Fruit fly (Drosophila melanogaster): ENCODE measurements around the gene Gr10a.

Gene Gr10a

dm6 chrX:11370792-11371191 lies 46.4 kb downstream of the Gr10a start (continued):
- no peak for TF ChIP-seq sc (optimal IDR thresholded peaks at IDR 0.05)
- no peak for TF ChIP-seq sc (GFP tag; optimal IDR thresholded peaks at IDR 0.05)
- TF ChIP-seq CG34422 (GFP tag; IDR thresholded peaks at IDR 0.05) = peak; percentile 40; the same call in 1 of the 3 replicates
- TF ChIP-seq CG8478 (optimal IDR thresholded peaks at IDR 0.05) = no peak
- no peak for TF ChIP-seq dmrt11E (tag; optimal IDR thresholded peaks at IDR 0.05)
- TF ChIP-seq CG7745 (tag; optimal IDR thresholded peaks at IDR 0.05) = no peak
- no peak for TF ChIP-seq CG15601 (tag; optimal IDR thresholded peaks at IDR 0.05)
- no peak for TF ChIP-seq da (GFP tag; optimal IDR thresholded peaks at IDR 0.05)
- TF ChIP-seq Dbx (GFP tag; IDR thresholded peaks at IDR 0.05) = peak; percentile 29; the same call in 1 of the 3 replicates
- TF ChIP-seq CG10366 (GFP tag; IDR thresholded peaks at IDR 0.05) = peak; percentile 52
- no peak for TF ChIP-seq ATbp (GFP tag; optimal IDR thresholded peaks at IDR 0.05)
- TF ChIP-seq lilli (GFP tag; optimal IDR thresholded peaks at IDR 0.05) = peak; percentile 30
- peak; percentile 51 for TF ChIP-seq CG14441 (GFP tag; IDR thresholded peaks at IDR 0.05)
- peak; percentile 39 for TF ChIP-seq CG12769 (tag; optimal IDR thresholded peaks at IDR 0.05)
- TF ChIP-seq pan (optimal IDR thresholded peaks at IDR 0.05) = no peak
- peak in 1 of 2 experiments; percentile 61 for TF ChIP-seq pan (GFP tag; optimal IDR thresholded peaks at IDR 0.05 in 1 of 2, IDR thresholded peaks at IDR 0.05 in 1 of 2)
- TF ChIP-seq NfI (GFP tag; optimal IDR thresholded peaks at IDR 0.05) = no peak
- no peak for TF ChIP-seq CG14014 (GFP tag; IDR thresholded peaks at IDR 0.05)
- TF ChIP-seq CG31224 (GFP tag; IDR thresholded peaks at IDR 0.05) = peak; percentile 31; the same call in 1 of the 2 replicates
- TF ChIP-seq wdn (GFP tag; IDR thresholded peaks at IDR 0.05) = peak; percentile 31; the same call in 1 of the 2 replicates
- no peak for TF ChIP-seq CG14860 (GFP tag; IDR thresholded peaks at IDR 0.05; ENCODE audit: partially characterized antibody)
- TF ChIP-seq cato (GFP tag; optimal IDR thresholded peaks at IDR 0.05; ENCODE audit: borderline replicate concordance) = no peak
- TF ChIP-seq Awh (GFP tag; IDR thresholded peaks at IDR 0.05) = no peak
- TF ChIP-seq CG12659 (GFP tag; optimal IDR thresholded peaks at IDR 0.05) = no peak
- peak; percentile 28 for TF ChIP-seq nmo (GFP tag; optimal IDR thresholded peaks at IDR 0.05)
- TF ChIP-seq bab2 (GFP tag; optimal IDR thresholded peaks at IDR 0.05) = no peak
- TF ChIP-seq hkb (optimal IDR thresholded peaks at IDR 0.05) = no peak
- TF ChIP-seq hkb (GFP tag; IDR thresholded peaks at IDR 0.05) = 0 out of 2 replicates have a peak, but pooled peaks have one; percentile 31
- TF ChIP-seq gsb-n (tag; optimal IDR thresholded peaks at IDR 0.05) = no peak
- peak; percentile 52; the same call in 2 of the 3 replicates for TF ChIP-seq CG11695 (GFP tag; IDR thresholded peaks at IDR 0.05)
- no peak for TF ChIP-seq mld (GFP tag; IDR thresholded peaks at IDR 0.05; ENCODE audit: partially characterized antibody)
- no peak for TF ChIP-seq phol (tag; optimal IDR thresholded peaks at IDR 0.05)
- TF ChIP-seq CG6175 (GFP tag; IDR thresholded peaks at IDR 0.05) = 0 out of 3 replicates have a peak, but pooled peaks have one; percentile 28
- peak; percentile 54; the same call in 1 of the 2 replicates for TF ChIP-seq Taf1 (GFP tag; IDR thresholded peaks at IDR 0.05)
- no peak for TF ChIP-seq gem (tag; optimal IDR thresholded peaks at IDR 0.05)
- TF ChIP-seq Fer3 (tag; optimal IDR thresholded peaks at IDR 0.05) = no peak
- TF ChIP-seq CG18262 (tag; optimal IDR thresholded peaks at IDR 0.05) = peak; percentile 28
- TF ChIP-seq CoRest (tag; optimal IDR thresholded peaks at IDR 0.05) = no peak
- peak; percentile 39; the same call in 1 of the 3 replicates for TF ChIP-seq CG17361 (GFP tag; IDR thresholded peaks at IDR 0.05)
- 0 out of 3 replicates have a peak, but pooled peaks have one; percentile 48 for TF ChIP-seq zfh1 (GFP tag; IDR thresholded peaks at IDR 0.05)
- no peak for TF ChIP-seq ato (GFP tag; IDR thresholded peaks at IDR 0.05; ENCODE audit: partially characterized antibody)
- no peak for TF ChIP-seq Adf1 (GFP tag; IDR thresholded peaks at IDR 0.05)
- no peak for TF ChIP-seq slou (GFP tag; optimal IDR thresholded peaks at IDR 0.05)
- no peak for TF ChIP-seq CG10543 (GFP tag; optimal IDR thresholded peaks at IDR 0.05)
- TF ChIP-seq ssp (GFP tag; IDR thresholded peaks at IDR 0.05) = peak; percentile 9; the same call in 1 of the 2 replicates
- peak; percentile 39; the same call in 1 of the 2 replicates for TF ChIP-seq HLH3B (GFP tag; IDR thresholded peaks at IDR 0.05)
- TF ChIP-seq CG18619 (GFP tag; optimal IDR thresholded peaks at IDR 0.05) = no peak
- TF ChIP-seq CG7357 (GFP tag; IDR thresholded peaks at IDR 0.05) = peak; percentile 56; the same call in 2 of the 3 replicates
- TF ChIP-seq CG9727 (GFP tag; optimal IDR thresholded peaks at IDR 0.05) = peak; percentile 38
- TF ChIP-seq twi (tag; optimal IDR thresholded peaks at IDR 0.05) = no peak
- no peak for TF ChIP-seq dm (GFP tag; optimal IDR thresholded peaks at IDR 0.05)
- TF ChIP-seq MESR4 (GFP tag; optimal IDR thresholded peaks at IDR 0.05) = no peak
